Fruit fly (Drosophila melanogaster): ENCODE measurements around the gene Dys.
A peak's percentile ranks its signal among the peaks of the same experiment; 100 is the strongest.

Gene Dys

DNA sequence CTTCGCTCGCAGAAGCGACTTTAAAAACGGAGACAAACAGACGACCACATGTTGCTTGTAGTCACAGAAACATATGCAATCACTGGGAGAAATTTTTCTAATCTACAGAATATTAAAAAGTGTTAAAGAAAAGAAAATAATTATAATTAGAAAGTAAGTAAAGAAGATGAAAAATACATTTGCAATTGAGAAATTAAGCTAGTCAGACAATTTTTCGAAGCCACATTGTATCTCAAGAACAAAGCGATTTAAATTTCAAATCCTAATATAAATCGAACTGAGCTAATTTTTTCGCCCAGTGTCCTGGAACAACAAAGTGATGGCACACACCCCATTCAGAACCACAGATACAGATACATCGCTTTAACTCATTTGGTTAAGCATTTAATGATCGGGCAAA is 4.4 kb downstream of the Dys start (continued):
- no peak for TF ChIP-seq Aef1 (GFP tag; IDR thresholded peaks at IDR 0.05)
- peak; percentile 70 for TF ChIP-seq CG17359 (tag; optimal IDR thresholded peaks at IDR 0.05)
- peak in 1 of 2 experiments; percentile 88 for TF ChIP-seq bsh (GFP tag; optimal IDR thresholded peaks at IDR 0.05)
- peak; percentile 19 for TF ChIP-seq Sry-β (GFP tag; optimal IDR thresholded peaks at IDR 0.05)
- TF ChIP-seq CG1024 (GFP tag; IDR thresholded peaks at IDR 0.05) = no peak
- peak; percentile 22 for TF ChIP-seq Lhr (GFP tag; optimal IDR thresholded peaks at IDR 0.05)
- TF ChIP-seq sob (GFP tag; IDR thresholded peaks at IDR 0.05) = peak; percentile 38; the same call in 1 of the 2 replicates
- peak; percentile 83 for TF ChIP-seq dmrt11E (tag; optimal IDR thresholded peaks at IDR 0.05)
- no peak for TF ChIP-seq cas (GFP tag; IDR thresholded peaks at IDR 0.05)
- TF ChIP-seq CG6654 (GFP tag; optimal IDR thresholded peaks at IDR 0.05) = peak; percentile 34
- TF ChIP-seq zfh2 (GFP tag; optimal IDR thresholded peaks at IDR 0.05) = no peak
- TF ChIP-seq CG14014 (GFP tag; IDR thresholded peaks at IDR 0.05) = 0 out of 2 replicates have a peak, but pooled peaks have one; percentile 38
- TF ChIP-seq CG17829 (tag; optimal IDR thresholded peaks at IDR 0.05) = peak; percentile 89
- peak; percentile 51 for TF ChIP-seq Xbp1 (GFP tag; optimal IDR thresholded peaks at IDR 0.05)
- TF ChIP-seq CG2129 (GFP tag; IDR thresholded peaks at IDR 0.05; ENCODE audit: partially characterized antibody) = no peak
- peak; percentile 57 for TF ChIP-seq salm (tag; optimal IDR thresholded peaks at IDR 0.05)
- no peak for TF ChIP-seq Hand (GFP tag; optimal IDR thresholded peaks at IDR 0.05)
- peak; percentile 57 for TF ChIP-seq Hsf (GFP tag; optimal IDR thresholded peaks at IDR 0.05)
- TF ChIP-seq tup (GFP tag; optimal IDR thresholded peaks at IDR 0.05) = no peak
- TF ChIP-seq sisA (GFP tag; IDR thresholded peaks at IDR 0.05) = peak; percentile 64
- TF ChIP-seq CG4424 (GFP tag; optimal IDR thresholded peaks at IDR 0.05) = peak; percentile 81
- no peak for TF ChIP-seq CG3163 (GFP tag; optimal IDR thresholded peaks at IDR 0.05)
- TF ChIP-seq klu (GFP tag; IDR thresholded peaks at IDR 0.05) = peak; percentile 43; the same call in 1 of the 2 replicates
- TF ChIP-seq crp (GFP tag; optimal IDR thresholded peaks at IDR 0.05) = peak in 1 of 2 experiments; percentile 2
- TF ChIP-seq kay (GFP tag; optimal IDR thresholded peaks at IDR 0.05) = no peak
- TF ChIP-seq CG13624 (GFP tag; optimal IDR thresholded peaks at IDR 0.05) = no peak
- TF ChIP-seq cato (GFP tag; optimal IDR thresholded peaks at IDR 0.05; ENCODE audit: borderline replicate concordance) = peak; percentile 25
- TF ChIP-seq dimm (GFP tag; IDR thresholded peaks at IDR 0.05) = no peak
- no peak for TF ChIP-seq ato (GFP tag; IDR thresholded peaks at IDR 0.05; ENCODE audit: partially characterized antibody)
- no peak for TF ChIP-seq luna (GFP tag; optimal IDR thresholded peaks at IDR 0.05)
- no peak for TF ChIP-seq CG31224 (GFP tag; IDR thresholded peaks at IDR 0.05)
- TF ChIP-seq CG3281 (GFP tag; optimal IDR thresholded peaks at IDR 0.05) = peak; percentile 27
- peak; percentile 73 for TF ChIP-seq nerfin-1 (tag; optimal IDR thresholded peaks at IDR 0.05)
- TF ChIP-seq Asciz (GFP tag; optimal IDR thresholded peaks at IDR 0.05) = peak; percentile 40
- TF ChIP-seq HLH54F (GFP tag; optimal IDR thresholded peaks at IDR 0.05) = no peak
- TF ChIP-seq Trl (optimal IDR thresholded peaks at IDR 0.05) = no peak
- TF ChIP-seq Trl (GFP tag; optimal IDR thresholded peaks at IDR 0.05) = peak; percentile 15
- peak; percentile 22 for TF ChIP-seq Fer3 (tag; optimal IDR thresholded peaks at IDR 0.05)
- no peak for TF ChIP-seq CG18011 (GFP tag; optimal IDR thresholded peaks at IDR 0.05)
- no peak for TF ChIP-seq en (GFP tag; optimal IDR thresholded peaks at IDR 0.05)
- peak; percentile 59 for TF ChIP-seq ATbp (GFP tag; optimal IDR thresholded peaks at IDR 0.05)
- no peak for TF ChIP-seq vfl (GFP tag; optimal IDR thresholded peaks at IDR 0.05)
- no peak for TF ChIP-seq crol (GFP tag; IDR thresholded peaks at IDR 0.05)
- TF ChIP-seq NFAT (GFP tag; IDR thresholded peaks at IDR 0.05) = no peak
- TF ChIP-seq CG10321 (GFP tag; IDR thresholded peaks at IDR 0.05) = no peak
- TF ChIP-seq sug (tag; optimal IDR thresholded peaks at IDR 0.05) = no peak
- no peak for TF ChIP-seq CG10274 (GFP tag; optimal IDR thresholded peaks at IDR 0.05)
- TF ChIP-seq seq (GFP tag; IDR thresholded peaks at IDR 0.05) = no peak
- no peak for TF ChIP-seq sr (GFP tag; IDR thresholded peaks at IDR 0.05)
- TF ChIP-seq jumu (GFP tag; optimal IDR thresholded peaks at IDR 0.05) = peak; percentile 1
- 0 out of 2 replicates have a peak, but pooled peaks have one; percentile 5 for TF ChIP-seq slbo (GFP tag; IDR thresholded peaks at IDR 0.05)
